Worm (Caenorhabditis elegans): Measurements from ENCODE around the gene H20E11.2.

DNA sequence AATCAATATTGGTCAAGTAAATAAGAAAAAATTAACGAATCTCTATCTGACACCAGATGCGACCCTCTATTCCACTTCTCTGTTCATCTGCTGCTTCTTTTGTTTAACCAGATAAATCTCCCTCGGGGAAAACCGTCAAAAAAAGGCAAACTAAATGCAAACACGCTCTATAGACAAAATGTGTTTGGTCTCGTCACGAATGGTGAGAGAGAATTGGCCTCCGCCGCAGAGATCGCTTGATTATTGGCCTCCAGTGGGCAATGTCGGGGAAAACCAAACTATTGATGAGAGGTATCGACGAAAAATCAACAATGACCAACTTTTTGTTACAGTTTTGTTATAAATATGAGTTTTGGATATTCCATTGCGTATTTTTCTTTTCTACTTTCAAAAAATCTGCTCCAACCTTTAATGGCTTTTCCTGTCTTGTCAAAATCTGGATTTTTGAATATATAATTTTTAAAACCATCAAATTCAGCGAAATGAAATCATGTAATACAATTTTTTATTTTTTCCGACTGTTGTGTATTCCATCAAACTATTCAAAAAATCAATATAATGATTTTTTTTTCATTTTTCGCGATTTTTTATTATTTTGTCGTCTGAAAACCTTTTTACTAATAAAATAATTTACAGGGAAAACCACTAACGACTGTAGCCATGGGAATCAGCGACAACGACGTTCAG lies 37.0 kb upstream of the H20E11.2 start, which contains the start of the genes C17H12.2 and vha-8:
- TF ChIP-seq sptf-1 (tag; optimal IDR thresholded peaks at IDR 0.05) (peak; percentile 74), nhr-12 (tag; optimal IDR thresholded peaks at IDR 0.05) (no peak), ztf-11 (tag; optimal IDR thresholded peaks at IDR 0.05) (peak; percentile 36), mab-5 (tag; optimal IDR thresholded peaks at IDR 0.05) (peak; percentile 35), nhr-28 (tag; optimal IDR thresholded peaks at IDR 0.05) (no peak), unc-39 (tag; optimal IDR thresholded peaks at IDR 0.05) (no peak), snpc-4 (tag; optimal IDR thresholded peaks at IDR 0.05) (no peak), pha-4 (tag; optimal IDR thresholded peaks at IDR 0.05) (peak; percentile 70), ces-1 (GFP tag; optimal IDR thresholded peaks at IDR 0.05) (peak; percentile 78), mls-2 (tag; optimal IDR thresholded peaks at IDR 0.05) (peak; percentile 31), nhr-237 (tag; optimal IDR thresholded peaks at IDR 0.05) (peak; percentile 95), drap-1 (GFP tag; optimal IDR thresholded peaks at IDR 0.05) (peak; percentile 57)
